Worm (Caenorhabditis elegans) whole organism, late embryonic: ENCODE measurements around the gene F01D5.10.
"Not testable (repeated sequence)": the region's sequence is repeated elsewhere in the genome, so short reads cannot be mapped to it uniquely, and the experiment has no call there.

Source experiments
- C08G9.2 ChIP-seq: sonication (generic microtip); optimal IDR thresholded peaks from 2 replicates; lab custom pipeline; 2016; ENCODE audit warnings: mild to moderate bottlenecking, missing genetic modification characterization, moderate library complexity, missing compliant biosample characterization
- K09A11.1 ChIP-seq: sonication (generic microtip); optimal IDR thresholded peaks from 2 replicates; lab custom pipeline; 2017; ENCODE audit warnings: antibody characterized with exemption, mild to moderate bottlenecking, missing genetic modification characterization, missing compliant biosample characterization; ENCODE audit not compliant: insufficient read depth
- T23F11.4 ChIP-seq: fragments of 200-800 bp; sonication (Bioruptor generic); optimal IDR thresholded peaks from 2 replicates; lab custom pipeline; 2018; ENCODE audit warnings: mild to moderate bottlenecking, missing genetic modification characterization, missing compliant biosample characterization
- ahr-1 ChIP-seq: sonication (generic microtip); optimal IDR thresholded peaks from 2 replicates; lab custom pipeline; 2016; ENCODE audit warnings: missing genetic modification characterization, missing compliant biosample characterization
- ceh-14 ChIP-seq: sonication (generic microtip); optimal IDR thresholded peaks from 2 replicates; lab custom pipeline; 2016; ENCODE audit warnings: missing genotype, missing genetic modification characterization, missing compliant biosample characterization
- ceh-18 ChIP-seq: sonication (generic microtip); optimal IDR thresholded peaks from 2 replicates; lab custom pipeline; 2016; ENCODE audit warnings: missing genetic modification characterization, missing compliant biosample characterization
- ceh-19 ChIP-seq: fragments of 200-800 bp; sonication (Bioruptor generic); optimal IDR thresholded peaks from 2 replicates; lab custom pipeline; 2018; ENCODE audit warnings: mild to moderate bottlenecking, missing genetic modification characterization, missing compliant biosample characterization
- ceh-2 ChIP-seq: sonication (generic microtip); optimal IDR thresholded peaks from 2 replicates; lab custom pipeline; 2016; ENCODE audit warnings: missing genotype, missing genetic modification characterization, missing compliant biosample characterization
- ceh-22 ChIP-seq: sonication (generic microtip); optimal IDR thresholded peaks from 2 replicates; lab custom pipeline; 2017; ENCODE audit warnings: missing biosample characterization, missing genetic modification characterization
- ceh-30 ChIP-seq: fragments of 150-350 bp; optimal IDR thresholded peaks from 2 replicates; lab custom pipeline; 2014; ENCODE audit warnings: missing biosample characterization, missing genetic modification characterization
- ceh-34 ChIP-seq: sonication (generic microtip); optimal IDR thresholded peaks from 2 replicates; lab custom pipeline; 2016; ENCODE audit warnings: mild to moderate bottlenecking, missing genetic modification characterization, missing compliant biosample characterization
- ceh-48 ChIP-seq: sonication (generic microtip); optimal IDR thresholded peaks from 2 replicates; lab custom pipeline; 2016; ENCODE audit warnings: missing genetic modification characterization, inconsistent platforms, missing compliant biosample characterization
- ceh-6 ChIP-seq: fragments of 200-800 bp; sonication (Bioruptor generic); optimal IDR thresholded peaks from 2 replicates; lab custom pipeline; 2018; ENCODE audit warnings: mild to moderate bottlenecking, missing genetic modification characterization, missing compliant biosample characterization
- dmd-4 ChIP-seq: sonication (generic microtip); optimal IDR thresholded peaks from 2 replicates; lab custom pipeline; 2016; ENCODE audit warnings: borderline replicate concordance, missing genetic modification characterization, missing compliant biosample characterization
- dve-1 ChIP-seq: sonication (generic microtip); optimal IDR thresholded peaks from 2 replicates; lab custom pipeline; 2017; ENCODE audit warnings: antibody characterized with exemption, mild to moderate bottlenecking, missing genetic modification characterization, missing compliant biosample characterization
- elt-2 ChIP-seq: sonication (generic microtip); optimal IDR thresholded peaks from 2 replicates; lab custom pipeline; 2016; ENCODE audit warnings: missing genetic modification reagents, missing genetic modification characterization, missing compliant biosample characterization
- elt-4 ChIP-seq: sonication (generic microtip); optimal IDR thresholded peaks from 2 replicates; lab custom pipeline; 2016; ENCODE audit warnings: missing genetic modification characterization, missing compliant biosample characterization
- fax-1 ChIP-seq: sonication (generic microtip); optimal IDR thresholded peaks from 2 replicates; lab custom pipeline; 2016; ENCODE audit warnings: missing genotype, missing genetic modification characterization, missing compliant biosample characterization
- fkh-10 ChIP-seq: fragments of 150-350 bp; optimal IDR thresholded peaks from 2 replicates; lab custom pipeline; 2014; ENCODE audit warnings: missing biosample characterization, missing genetic modification reagents, missing genetic modification characterization
- fkh-6 ChIP-seq: sonication (generic microtip); optimal IDR thresholded peaks from 2 replicates; lab custom pipeline; 2016; ENCODE audit warnings: missing genetic modification characterization, missing compliant biosample characterization
- gmeb-2 ChIP-seq: sonication (generic microtip); optimal IDR thresholded peaks from 2 replicates; lab custom pipeline; 2016; ENCODE audit warnings: missing genetic modification characterization, inconsistent platforms, missing compliant biosample characterization
- hlh-15 ChIP-seq: sonication (generic microtip); optimal IDR thresholded peaks from 2 replicates; lab custom pipeline; 2016; ENCODE audit warnings: missing genetic modification characterization, missing compliant biosample characterization
- hlh-30 ChIP-seq: sonication (generic microtip); optimal IDR thresholded peaks from 2 replicates; lab custom pipeline; 2017; ENCODE audit warnings: antibody characterized with exemption, missing genetic modification characterization, missing compliant biosample characterization; ENCODE audit not compliant: insufficient read depth
- hlh-6 ChIP-seq: sonication (generic microtip); optimal IDR thresholded peaks from 2 replicates; lab custom pipeline; 2016; ENCODE audit warnings: missing genotype, missing genetic modification characterization, missing compliant biosample characterization
- madf-2 ChIP-seq: sonication (generic microtip); optimal IDR thresholded peaks from 2 replicates; lab custom pipeline; 2017; ENCODE audit warnings: missing genetic modification characterization, missing compliant biosample characterization
- nfya-1 ChIP-seq: sonication (generic microtip); optimal IDR thresholded peaks from 2 replicates; lab custom pipeline; 2017; ENCODE audit warnings: missing genetic modification characterization, mild to moderate bottlenecking, missing compliant biosample characterization, antibody characterized with exemption, moderate library complexity
- nhr-11 ChIP-seq: fragments of 150-350 bp; optimal IDR thresholded peaks from 2 replicates; lab custom pipeline; 2014; ENCODE audit warnings: missing biosample characterization, missing genetic modification characterization
- npax-4 ChIP-seq: sonication (generic microtip); optimal IDR thresholded peaks from 2 replicates; lab custom pipeline; 2016; ENCODE audit warnings: missing genetic modification characterization, missing compliant biosample characterization
- odd-2 ChIP-seq: sonication (generic microtip); optimal IDR thresholded peaks from 2 replicates; lab custom pipeline; 2017; ENCODE audit warnings: antibody characterized with exemption, mild to moderate bottlenecking, missing genetic modification characterization, missing compliant biosample characterization
- pag-3 ChIP-seq: sonication (generic microtip); optimal IDR thresholded peaks from 2 replicates; lab custom pipeline; 2016; ENCODE audit warnings: missing compliant biosample characterization, missing genetic modification characterization, borderline replicate concordance
- pax-1 ChIP-seq: fragments of 150-350 bp; optimal IDR thresholded peaks from 2 replicates; lab custom pipeline; 2014; ENCODE audit warnings: missing biosample characterization, missing genetic modification characterization
- pha-2 ChIP-seq: sonication (generic microtip); optimal IDR thresholded peaks from 2 replicates; lab custom pipeline; 2017; ENCODE audit warnings: mild to moderate bottlenecking, missing genetic modification characterization, missing compliant biosample characterization
- ref-2 ChIP-seq: sonication (generic microtip); optimal IDR thresholded peaks from 2 replicates; lab custom pipeline; 2016; ENCODE audit warnings: missing genetic modification characterization, missing compliant biosample characterization
- sdc-2 ChIP-seq: sonication (generic microtip); optimal IDR thresholded peaks from 2 replicates; lab custom pipeline; 2016; ENCODE audit warnings: missing genotype, missing genetic modification characterization, missing compliant biosample characterization
- sox-4 ChIP-seq: sonication (generic microtip); optimal IDR thresholded peaks from 2 replicates; lab custom pipeline; 2017; ENCODE audit warnings: mild to moderate bottlenecking, missing genetic modification characterization, inconsistent platforms, missing compliant biosample characterization
- syd-9 ChIP-seq: sonication (generic microtip); optimal IDR thresholded peaks from 2 replicates; lab custom pipeline; 2016; ENCODE audit warnings: mild to moderate bottlenecking, missing genetic modification characterization, moderate library complexity, missing compliant biosample characterization
- ttx-3 ChIP-seq: sonication (generic microtip); optimal IDR thresholded peaks from 2 replicates; lab custom pipeline; 2016; ENCODE audit warnings: missing genetic modification reagents, missing genetic modification characterization, missing compliant biosample characterization
- unc-3 ChIP-seq, 2 experiments: fragments of 200-800 bp in 1 of 2; sonication (Bioruptor generic) in 1 of 2; sonication (generic microtip) in 1 of 2; conservative IDR thresholded peaks in 1 of 2; optimal IDR thresholded peaks in 1 of 2; 2 replicates each; pipeline versions ENCODE4 v1.3.6 to Lab custom; 2016 to 2022; ENCODE audit warnings: missing compliant biosample characterization in 2 of 2, missing genetic modification characterization in 2 of 2, missing genetic modification reagents in 1 of 2
- unc-42 ChIP-seq: sonication (generic microtip); optimal IDR thresholded peaks from 2 replicates; lab custom pipeline; 2016; ENCODE audit warnings: missing genotype, missing genetic modification characterization, missing compliant biosample characterization
- unc-86 ChIP-seq: sonication (generic microtip); optimal IDR thresholded peaks from 2 replicates; lab custom pipeline; 2016; ENCODE audit warnings: missing genetic modification characterization, missing compliant biosample characterization
- zip-5 ChIP-seq: sonication (generic microtip); optimal IDR thresholded peaks from 2 replicates; lab custom pipeline; 2016; ENCODE audit warnings: missing genetic modification characterization, missing compliant biosample characterization
- ztf-16 ChIP-seq: sonication (generic microtip); optimal IDR thresholded peaks from 2 replicates; lab custom pipeline; 2017; ENCODE audit warnings: missing genetic modification characterization, missing compliant biosample characterization

The F01D5.10 gene

DNA sequence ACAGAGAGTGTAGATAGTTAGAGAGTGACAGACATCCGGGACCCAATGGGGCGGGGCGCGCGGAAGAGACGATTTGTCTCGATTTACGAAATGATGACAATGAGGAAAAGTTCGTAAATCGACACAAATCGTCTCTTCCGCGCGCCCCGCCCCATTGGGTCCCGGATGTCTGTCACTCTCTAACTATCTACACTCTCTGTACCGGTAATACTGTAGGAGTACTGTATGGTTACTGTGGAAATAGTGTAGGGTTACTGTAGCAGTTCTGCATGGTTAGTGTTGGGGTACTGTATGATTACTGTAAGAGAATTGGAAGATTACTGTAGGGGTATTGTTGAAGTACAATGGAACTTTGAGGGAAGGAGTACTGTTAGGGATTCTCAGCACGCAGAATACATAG lies at the start of gene F01D5.10:
TSS of gene F01D5.10 (minus strand) at position 101 of the 400 bp plus-strand sequence.
- not testable (repeated sequence) for TF ChIP-seq K09A11.1, elt-2, madf-2 (tag; lab: Kevin White, UChicago)

DNA sequence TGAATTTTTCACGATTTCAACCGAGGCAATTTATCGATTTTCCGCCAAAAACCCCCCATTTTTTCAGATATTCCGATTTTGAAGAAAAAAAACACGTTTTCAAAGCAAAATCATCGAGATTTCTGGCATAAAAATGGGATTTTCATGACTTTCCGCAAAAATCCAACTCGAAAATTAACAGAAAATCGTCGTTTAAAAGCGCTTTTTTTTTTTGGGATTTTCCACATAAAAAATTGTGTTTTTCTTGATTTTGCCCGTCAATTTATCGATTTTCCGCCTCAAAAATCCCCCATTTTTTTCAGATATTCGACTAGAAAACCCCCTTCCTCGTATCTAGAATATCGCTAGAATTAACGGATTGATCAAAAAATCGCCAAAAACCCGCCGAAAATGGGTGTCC lies 47.5 kb upstream of the F01D5.10 start, which contains the start of gene xrn-1:
TSS of gene xrn-1 (plus strand) at position 301 of the 400 bp plus-strand sequence.
- TF ChIP-seq ahr-1 (tag; lab: Kevin White, UChicago) = no peak
- no peak for TF ChIP-seq dve-1 (tag; lab: Kevin White, UChicago)
- TF ChIP-seq C08G9.2 = no peak
- TF ChIP-seq ttx-3 (tag; lab: Kevin White, UChicago) = no peak
- no peak for TF ChIP-seq unc-3 (GFP tag; conservative IDR thresholded peaks at IDR 0.05; lab: Robert Waterston, UW)
- no peak for TF ChIP-seq unc-3 (tag; optimal IDR thresholded peaks at IDR 0.05; lab: Kevin White, UChicago)
- no peak for TF ChIP-seq ref-2
- TF ChIP-seq madf-2 (tag; lab: Kevin White, UChicago) = no peak
- no peak for TF ChIP-seq ceh-2
- TF ChIP-seq T23F11.4 (GFP tag; lab: Kevin White, UChicago) = no peak
- TF ChIP-seq ceh-30 = no peak
- no peak for TF ChIP-seq ceh-18 (tag; lab: Kevin White, UChicago)
- TF ChIP-seq ztf-16 (tag; lab: Kevin White, UChicago) = no peak
- TF ChIP-seq pax-1 = no peak
- no peak for TF ChIP-seq odd-2
- no peak for TF ChIP-seq ceh-6 (GFP tag; lab: Kevin White, UChicago)
- no peak for TF ChIP-seq hlh-15 (tag; lab: Kevin White, UChicago)

DNA sequence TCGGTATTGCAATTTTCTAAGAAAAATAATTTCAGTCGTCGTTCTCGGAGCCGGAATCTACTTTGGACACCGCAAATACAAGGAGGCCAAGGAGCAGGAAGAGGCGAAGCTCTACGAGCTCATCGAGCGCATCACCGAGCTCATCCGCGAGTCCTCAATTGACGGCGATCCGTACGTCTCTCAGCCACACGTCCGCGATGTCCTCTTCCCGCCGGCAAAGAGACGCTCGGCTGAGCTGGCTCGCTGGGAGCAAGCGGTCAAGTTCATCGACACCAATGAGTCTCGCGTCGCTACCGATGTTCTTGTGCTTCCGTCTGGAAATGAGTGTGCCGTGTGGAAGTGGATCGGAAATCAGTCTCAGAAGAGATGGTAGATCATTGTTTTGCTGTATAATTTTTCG lies 44.4 kb upstream of the F01D5.10 start:
- no peak for TF ChIP-seq ttx-3 (tag; lab: Kevin White, UChicago)

DNA sequence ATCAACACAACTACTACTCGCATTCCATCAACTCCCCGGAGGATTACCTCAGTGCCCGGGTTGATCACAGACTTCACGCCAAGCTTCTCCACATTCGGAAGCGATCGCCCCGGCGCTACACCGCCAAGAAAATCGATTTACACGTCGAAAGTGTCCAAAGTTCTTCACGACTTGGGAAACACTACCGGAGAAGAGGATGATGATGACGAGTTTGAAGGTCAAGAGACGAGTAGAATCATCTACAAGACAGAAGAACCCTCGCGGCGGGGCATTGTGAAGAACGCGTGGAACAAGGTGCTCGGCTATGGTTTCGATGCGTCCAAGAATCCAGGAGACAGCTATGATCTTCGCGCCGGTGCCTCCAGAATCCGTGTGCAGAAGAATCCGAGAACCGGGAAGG lies 42.9 kb upstream of the F01D5.10 start:
- TF ChIP-seq pag-3 (tag; lab: Kevin White, UChicago) = no peak
- no peak for TF ChIP-seq T23F11.4 (GFP tag; lab: Kevin White, UChicago)
- TF ChIP-seq ttx-3 (tag; lab: Kevin White, UChicago) = no peak
- no peak for TF ChIP-seq zip-5 (tag; lab: Kevin White, UChicago)

ce11 chrII:14063044-14063500 lies 41.9 kb upstream of the F01D5.10 start, which contains the start of gene lem-2:
Gene lem-2, plus strand, starts transcription at chrII:14063450.
- TF ChIP-seq nhr-11 (tag; lab: Kevin White, UChicago) (no peak), hlh-6 (peak; percentile 61), fkh-10 (no peak), ceh-14 (tag; lab: Kevin White, UChicago) (peak; percentile 96), sdc-2 (tag; lab: Kevin White, UChicago) (no peak), npax-4 (tag; lab: Kevin White, UChicago) (peak; percentile 64), pha-2 (tag; lab: Kevin White, UChicago) (peak; percentile 76), madf-2 (tag; lab: Kevin White, UChicago) (peak; percentile 61), ceh-18 (tag; lab: Kevin White, UChicago) (peak; percentile 63), ceh-19 (GFP tag; lab: Kevin White, UChicago) (peak; percentile 45), fkh-6 (tag; lab: Kevin White, UChicago) (peak; percentile 72), ceh-48 (tag; lab: Kevin White, UChicago) (peak; percentile 34), gmeb-2 (tag; lab: Kevin White, UChicago) (no peak), fax-1 (tag; lab: Kevin White, UChicago) (peak; percentile 95), hlh-15 (tag; lab: Kevin White, UChicago) (peak; percentile 89), dmd-4 (tag; lab: Kevin White, UChicago) (peak; percentile 52), unc-86 (peak; percentile 75), nfya-1 (peak; percentile 3), sox-4 (tag; lab: Kevin White, UChicago) (peak; percentile 57), ceh-34 (tag; lab: Kevin White, UChicago) (peak; percentile 98), unc-3 (GFP tag; conservative IDR thresholded peaks at IDR 0.05; lab: Robert Waterston, UW) (no peak), unc-3 (tag; optimal IDR thresholded peaks at IDR 0.05; lab: Kevin White, UChicago) (peak; percentile 88), hlh-30 (tag; lab: Kevin White, UChicago) (no peak), unc-42 (tag; lab: Kevin White, UChicago) (peak; percentile 80), ceh-22 (tag; lab: Kevin White, UChicago) (no peak), syd-9 (tag; lab: Kevin White, UChicago) (peak; percentile 67), C08G9.2 (peak; percentile 90), zip-5 (tag; lab: Kevin White, UChicago) (peak; percentile 96), elt-4 (tag; lab: Kevin White, UChicago) (no peak), pax-1 (no peak)
